Worm (Caenorhabditis elegans) whole organism, young adult: ENCODE data around the gene egas-4.

ENCODE experiments used
- B0019.2 ChIP-seq: fragments of 200-800 bp; sonication (Bioruptor generic); conservative IDR thresholded peaks from 2 replicates; pipeline ENCODE4 v1.3.6; 2022; ENCODE audit warnings: missing genetic modification reagents, missing genetic modification characterization, missing compliant biosample characterization
- B0336.3 ChIP-seq: fragments of 200-800 bp; sonication (Bioruptor generic); IDR thresholded peaks from 2 replicates; pipeline ENCODE4 v1.3.6; 2022; ENCODE audit warnings: missing genetic modification characterization, missing compliant biosample characterization
- F10E7.11 ChIP-seq: sonication (generic microtip); optimal IDR thresholded peaks from 2 replicates; lab custom pipeline; 2017; ENCODE audit warnings: mild to moderate bottlenecking, missing genetic modification characterization, moderate library complexity, missing compliant biosample characterization
- F57A8.1 ChIP-seq: fragments of 200-800 bp; sonication (Bioruptor generic); optimal IDR thresholded peaks from 2 replicates; lab custom pipeline; 2018; ENCODE audit warnings: mild to moderate bottlenecking, missing genetic modification characterization, moderate library complexity, missing compliant biosample characterization
- K12H6.12 ChIP-seq: fragments of 200-800 bp; sonication (Bioruptor generic); optimal IDR thresholded peaks from 2 replicates; lab custom pipeline; 2018; ENCODE audit warnings: mild to moderate bottlenecking, missing genetic modification characterization, missing compliant biosample characterization
- Y53G8AR.9 ChIP-seq: fragments of 200-800 bp; sonication (Bioruptor generic); conservative IDR thresholded peaks from 2 replicates; pipeline ENCODE4 v1.3.6; 2022; ENCODE audit warnings: missing genetic modification reagents, missing genetic modification characterization, missing compliant biosample characterization
- Y79H2A.3 ChIP-seq: fragments of 200-800 bp; sonication (Bioruptor generic); conservative IDR thresholded peaks from 2 replicates; pipeline ENCODE4 v1.3.6; 2022; ENCODE audit warnings: missing genetic modification reagents, missing genetic modification characterization, missing compliant biosample characterization
- aptf-2 ChIP-seq: fragments of 200-800 bp; sonication (Bioruptor generic); conservative IDR thresholded peaks from 2 replicates; pipeline ENCODE4 v1.3.6; 2022; ENCODE audit warnings: missing genetic modification reagents, missing genetic modification characterization, missing compliant biosample characterization
- aptf-3 ChIP-seq: fragments of 200-800 bp; sonication (Bioruptor generic); IDR thresholded peaks from 2 replicates; pipeline ENCODE4 v1.3.6; 2022; ENCODE audit warnings: missing genetic modification characterization, missing compliant biosample characterization
- athp-1 ChIP-seq: sonication (generic microtip); optimal IDR thresholded peaks from 2 replicates; lab custom pipeline; 2017; ENCODE audit warnings: mild to moderate bottlenecking, missing genetic modification characterization, missing compliant biosample characterization
- cebp-1 ChIP-seq, 2 experiments: fragments of 200-800 bp in 1 of 2; sonication (Bioruptor generic) in 1 of 2; sonication (generic microtip) in 1 of 2; IDR thresholded peaks in 1 of 2; optimal IDR thresholded peaks in 1 of 2; 2 replicates each; pipeline versions ENCODE4 v1.3.6 to Lab custom; 2017 to 2022; ENCODE audit warnings: missing compliant biosample characterization in 2 of 2, missing genetic modification characterization in 2 of 2, mild to moderate bottlenecking in 1 of 2, missing genetic modification reagents in 1 of 2, moderate library complexity in 1 of 2
- ceh-27 ChIP-seq: fragments of 200-800 bp; sonication (Bioruptor generic); optimal IDR thresholded peaks from 2 replicates; lab custom pipeline; 2018; ENCODE audit warnings: mild to moderate bottlenecking, missing genetic modification characterization, moderate library complexity, missing compliant biosample characterization
- ceh-40 ChIP-seq: fragments of 200-800 bp; sonication (Bioruptor generic); IDR thresholded peaks from 2 replicates; pipeline ENCODE4 v1.3.6; 2022; ENCODE audit warnings: missing genetic modification characterization, missing compliant biosample characterization
- ceh-91 ChIP-seq: fragments of 200-800 bp; sonication (Bioruptor generic); IDR thresholded peaks from 2 replicates; pipeline ENCODE4 v1.3.6; 2022; ENCODE audit warnings: missing genetic modification reagents, missing genetic modification characterization, missing compliant biosample characterization
- die-1 ChIP-seq: sonication (generic microtip); optimal IDR thresholded peaks from 2 replicates; lab custom pipeline; 2016; ENCODE audit warnings: missing genotype, mild to moderate bottlenecking, missing genetic modification characterization, missing compliant biosample characterization
- dox-1 ChIP-seq: fragments of 200-800 bp; sonication (Bioruptor generic); IDR thresholded peaks from 2 replicates; pipeline ENCODE4 v1.3.6; 2022; ENCODE audit warnings: missing genetic modification reagents, missing genetic modification characterization, missing compliant biosample characterization
- egl-44 ChIP-seq: fragments of 200-800 bp; sonication (Bioruptor generic); IDR thresholded peaks from 2 replicates; pipeline ENCODE4 v1.3.6; 2022; ENCODE audit warnings: missing genetic modification reagents, missing genetic modification characterization, missing compliant biosample characterization
- egrh-3 ChIP-seq: fragments of 200-800 bp; sonication (Bioruptor generic); IDR thresholded peaks from 2 replicates; pipeline ENCODE4 v1.3.6; 2022; ENCODE audit warnings: missing genetic modification reagents, missing genetic modification characterization, missing compliant biosample characterization
- gei-17 ChIP-seq: fragments of 200-800 bp; sonication (Bioruptor generic); optimal IDR thresholded peaks from 2 replicates; lab custom pipeline; 2018; ENCODE audit warnings: mild to moderate bottlenecking, missing genetic modification characterization, missing compliant biosample characterization
- hmg-1.2 ChIP-seq: fragments of 200-800 bp; sonication (Bioruptor generic); IDR thresholded peaks from 2 replicates; pipeline ENCODE4 v1.3.6; 2022; ENCODE audit warnings: missing genetic modification reagents, missing genetic modification characterization, missing compliant biosample characterization
- hmg-20 ChIP-seq: fragments of 200-800 bp; sonication (Bioruptor generic); IDR thresholded peaks from 2 replicates; pipeline ENCODE4 v1.3.6; 2022; ENCODE audit warnings: missing genetic modification reagents, missing genetic modification characterization, missing compliant biosample characterization
- let-607 ChIP-seq, 2 experiments: fragments of 200-800 bp in 1 of 2; sonication (Bioruptor generic) in 1 of 2; sonication (generic microtip) in 1 of 2; optimal IDR thresholded peaks; 2 replicates each; lab custom pipeline; 2016 to 2018; ENCODE audit warnings: mild to moderate bottlenecking in 2 of 2, missing compliant biosample characterization in 2 of 2, missing genetic modification characterization in 2 of 2, moderate library complexity in 2 of 2, missing genotype in 1 of 2
- lin-54 ChIP-seq: fragments of 200-800 bp; sonication (Bioruptor generic); optimal IDR thresholded peaks from 2 replicates; lab custom pipeline; 2018; ENCODE audit warnings: mild to moderate bottlenecking, missing genetic modification characterization, missing compliant biosample characterization
- lir-1 ChIP-seq: fragments of 200-800 bp; sonication (Bioruptor generic); conservative IDR thresholded peaks from 2 replicates; pipeline ENCODE4 v1.3.6; 2022; ENCODE audit warnings: missing genetic modification reagents, missing genetic modification characterization, missing compliant biosample characterization
- lsl-1 ChIP-seq: fragments of 200-800 bp; sonication (Bioruptor generic); optimal IDR thresholded peaks from 2 replicates; lab custom pipeline; 2018; ENCODE audit warnings: mild to moderate bottlenecking, missing genetic modification characterization, moderate library complexity, missing compliant biosample characterization
- lsy-27 ChIP-seq: sonication (generic microtip); optimal IDR thresholded peaks from 2 replicates; lab custom pipeline; 2017; ENCODE audit warnings: missing genetic modification characterization, mild to moderate bottlenecking, missing compliant biosample characterization, antibody characterized with exemption, missing genotype, borderline replicate concordance; ENCODE audit not compliant: insufficient read depth
- madf-8 ChIP-seq: fragments of 200-800 bp; sonication (Bioruptor generic); conservative IDR thresholded peaks from 2 replicates; pipeline ENCODE4 v1.3.6; 2022; ENCODE audit warnings: missing genetic modification reagents, missing genetic modification characterization, missing compliant biosample characterization
- mcd-1 ChIP-seq: fragments of 200-800 bp; sonication (Bioruptor generic); IDR thresholded peaks from 2 replicates; pipeline ENCODE4 v1.3.6; 2022; ENCODE audit warnings: missing genetic modification reagents, missing genetic modification characterization, missing compliant biosample characterization
- mel-28 ChIP-seq: sonication (generic microtip); optimal IDR thresholded peaks from 2 replicates; lab custom pipeline; 2016; ENCODE audit warnings: borderline replicate concordance, mild to moderate bottlenecking, missing genetic modification characterization, missing compliant biosample characterization
- pha-4 ChIP-seq: fragments of 150-350 bp; sonication (generic microtip); optimal IDR thresholded peaks from 2 replicates; lab custom pipeline; 2014; ENCODE audit warnings: missing biosample characterization, missing genetic modification reagents, missing genetic modification characterization
- sea-2 ChIP-seq: fragments of 200-800 bp; sonication (Bioruptor generic); IDR thresholded peaks from 2 replicates; pipeline ENCODE4 v1.3.6; 2022; ENCODE audit warnings: missing genetic modification characterization, missing compliant biosample characterization
- snpc-1.1 ChIP-seq: sonication (generic microtip); optimal IDR thresholded peaks from 2 replicates; lab custom pipeline; 2017; ENCODE audit warnings: missing genetic modification characterization, mild to moderate bottlenecking, missing compliant biosample characterization, antibody characterized with exemption, moderate library complexity, missing genotype, missing genetic modification reagents; ENCODE audit not compliant: insufficient read depth
- tbp1 ChIP-seq: fragments of 200-800 bp; sonication (Bioruptor generic); optimal IDR thresholded peaks from 2 replicates; lab custom pipeline; 2018; ENCODE audit warnings: mild to moderate bottlenecking, missing genetic modification characterization, missing compliant biosample characterization
- tlf-1 ChIP-seq: fragments of 200-800 bp; sonication (Bioruptor generic); optimal IDR thresholded peaks from 2 replicates; lab custom pipeline; 2018; ENCODE audit warnings: mild to moderate bottlenecking, missing genetic modification characterization, missing compliant biosample characterization
- unc-130 ChIP-seq: sonication (generic microtip); optimal IDR thresholded peaks from 2 replicates; lab custom pipeline; 2016; ENCODE audit warnings: missing genetic modification reagents, missing genetic modification characterization, missing compliant biosample characterization
- ztf-22 ChIP-seq: fragments of 200-800 bp; sonication (Bioruptor generic); optimal IDR thresholded peaks from 2 replicates; lab custom pipeline; 2018; ENCODE audit warnings: mild to moderate bottlenecking, missing genetic modification characterization, moderate library complexity, missing compliant biosample characterization

egas-4 gene

DNA sequence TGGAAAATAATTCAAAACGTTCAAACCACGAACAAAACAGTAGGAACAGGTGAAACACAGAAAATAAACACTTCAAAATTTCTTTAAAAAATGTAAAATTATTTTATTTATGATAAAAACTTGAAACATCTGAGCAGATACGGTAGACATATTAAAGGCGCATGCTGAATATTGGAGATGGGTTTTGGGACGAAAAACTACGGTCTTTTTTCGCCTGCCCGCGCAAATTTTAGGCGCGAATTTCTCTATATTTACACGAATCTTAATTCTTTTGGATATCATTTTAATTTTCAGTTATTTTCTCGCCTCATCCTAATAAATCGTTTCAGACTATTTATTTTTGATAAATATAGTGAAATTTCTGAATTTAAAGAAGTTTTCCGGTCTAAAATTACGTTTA lies 20.0 kb downstream of the egas-4 start (continued):
- peak; percentile 54 for TF ChIP-seq hmg-1.2 (GFP tag; lab: Robert Waterston, UW)
- peak; percentile 54; the same call in 1 of the 2 replicates for TF ChIP-seq mcd-1
- peak; percentile 48; the same call in 1 of the 2 replicates for TF ChIP-seq lir-1 (GFP tag; lab: Robert Waterston, UW)
- no peak for TF ChIP-seq ztf-22 (GFP tag; lab: Kevin White, UChicago)
- TF ChIP-seq mel-28 (tag; lab: Kevin White, UChicago) = no peak
- TF ChIP-seq egrh-3 (GFP tag; lab: Robert Waterston, UW) = no peak
- TF ChIP-seq let-607 (tag; optimal IDR thresholded peaks at IDR 0.05; lab: Kevin White, UChicago) = no peak
- no peak for TF ChIP-seq lsy-27
- peak; percentile 79 for TF ChIP-seq unc-130 (GFP tag; lab: Kevin White, UChicago)
- TF ChIP-seq Y53G8AR.9 (GFP tag; lab: Robert Waterston, UW) = 0 out of 2 replicates have a peak, but pooled peaks have one; percentile 42
- TF ChIP-seq madf-8 (GFP tag; lab: Robert Waterston, UW) = peak; percentile 95
- peak; percentile 37 for TF ChIP-seq athp-1 (tag; lab: Kevin White, UChicago)
- TF ChIP-seq Y79H2A.3 (GFP tag; lab: Robert Waterston, UW) = no peak
- TF ChIP-seq F57A8.1 (GFP tag; lab: Kevin White, UChicago) = no peak
- TF ChIP-seq dox-1 (GFP tag; lab: Robert Waterston, UW) = peak; percentile 88
- peak; percentile 85 for TF ChIP-seq lin-54 (GFP tag; lab: Kevin White, UChicago)
- TF ChIP-seq ceh-27 (GFP tag; lab: Kevin White, UChicago) = no peak
- peak; percentile 88 for TF ChIP-seq B0019.2 (GFP tag; lab: Robert Waterston, UW)
- no peak for TF ChIP-seq F10E7.11
- no peak for TF ChIP-seq ceh-40
- TF ChIP-seq K12H6.12 (tag; lab: Kevin White, UChicago) = no peak
- no peak for TF ChIP-seq gei-17 (GFP tag; lab: Kevin White, UChicago)
- no peak for TF ChIP-seq hmg-20
- peak; percentile 69 for TF ChIP-seq tbp1 (GFP tag; lab: Kevin White, UChicago)
- no peak for TF ChIP-seq die-1 (tag; lab: Kevin White, UChicago)
- TF ChIP-seq tlf-1 = peak; percentile 79
- 0 out of 2 replicates have a peak, but pooled peaks have one; percentile 17 for TF ChIP-seq B0336.3 (GFP tag; lab: Robert Waterston, UW)
- TF ChIP-seq sea-2 (GFP tag; lab: Robert Waterston, UW) = no peak
- no peak for TF ChIP-seq aptf-3 (GFP tag; lab: Robert Waterston, UW)
- no peak for TF ChIP-seq cebp-1 (GFP tag; IDR thresholded peaks at IDR 0.05; lab: Robert Waterston, UW)
- TF ChIP-seq cebp-1 (tag; optimal IDR thresholded peaks at IDR 0.05; lab: Kevin White, UChicago) = no peak
- TF ChIP-seq pha-4 (tag; lab: Kevin White, UChicago) = no peak
- TF ChIP-seq snpc-1.1 (tag; lab: Kevin White, UChicago) = peak; percentile 72

DNA sequence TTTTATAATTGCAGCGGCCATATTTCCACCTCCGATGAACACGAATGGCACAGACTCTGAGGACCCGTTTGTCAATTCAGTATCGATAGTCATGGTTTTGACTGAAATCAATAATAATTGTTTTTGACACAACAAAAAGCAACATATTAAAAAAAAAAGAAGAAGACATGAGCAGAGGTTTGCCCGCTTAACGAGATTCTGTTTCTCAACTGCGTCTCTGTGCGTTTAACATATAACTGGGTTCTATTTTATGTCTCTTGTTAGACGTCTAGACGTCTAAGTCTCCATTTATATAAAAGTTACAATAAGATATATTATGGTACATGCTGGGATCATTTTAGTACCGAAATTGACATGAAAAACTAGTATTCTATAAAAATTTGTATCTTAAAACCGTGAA lies 20.5 kb downstream of the egas-4 start, which contains the start of gene pycr-4:
pycr-4 (minus strand) TSS at position 101 of the 400 bp plus-strand sequence.
- peak; percentile 36; the same call in 1 of the 2 replicates for TF ChIP-seq hmg-1.2 (GFP tag; lab: Robert Waterston, UW)
- TF ChIP-seq lsl-1 = no peak
- no peak for TF ChIP-seq ceh-91 (GFP tag; lab: Robert Waterston, UW)
- TF ChIP-seq aptf-2 (GFP tag; lab: Robert Waterston, UW) = no peak
- no peak for TF ChIP-seq egl-44
- no peak for TF ChIP-seq sea-2 (GFP tag; lab: Robert Waterston, UW)
